Fruit fly (Drosophila melanogaster): Measurements from ENCODE around the gene CG11373.

CG11373 gene

dm6 chr3R:5998235-5998666, 37.5 kb upstream of the CG11373 start (continued):
- peak; percentile 43 for TF ChIP-seq CG10267 (tag; optimal IDR thresholded peaks at IDR 0.05)
- TF ChIP-seq tna (GFP tag; IDR thresholded peaks at IDR 0.05; ENCODE audit: partially characterized antibody) = no peak
- TF ChIP-seq sd (tag; optimal IDR thresholded peaks at IDR 0.05) = peak; percentile 44
- TF ChIP-seq CG4730 (GFP tag; IDR thresholded peaks at IDR 0.05) = no peak
- no peak for TF ChIP-seq btn (GFP tag; optimal IDR thresholded peaks at IDR 0.05)
- no peak for TF ChIP-seq cg (GFP tag; optimal IDR thresholded peaks at IDR 0.05)
- TF ChIP-seq CG8944 (GFP tag; optimal IDR thresholded peaks at IDR 0.05) = peak; percentile 26
- no peak for TF ChIP-seq seq (GFP tag; IDR thresholded peaks at IDR 0.05)
- TF ChIP-seq CG2120 (GFP tag; optimal IDR thresholded peaks at IDR 0.05) = peak; percentile 64
- TF ChIP-seq Sry-δ (GFP tag; optimal IDR thresholded peaks at IDR 0.05) = no peak
- peak; percentile 40 for TF ChIP-seq CG11723 (GFP tag; optimal IDR thresholded peaks at IDR 0.05)
- 0 out of 2 replicates have a peak, but pooled peaks have one; percentile 43 for TF ChIP-seq CG32767 (GFP tag; IDR thresholded peaks at IDR 0.05)
- TF ChIP-seq NC2α (GFP tag; optimal IDR thresholded peaks at IDR 0.05) = no peak
- TF ChIP-seq CG17802 (tag; optimal IDR thresholded peaks at IDR 0.05) = peak; percentile 31
- TF ChIP-seq TFAM (GFP tag; optimal IDR thresholded peaks at IDR 0.05) = no peak
- TF ChIP-seq Dp (GFP tag; optimal IDR thresholded peaks at IDR 0.05) = no peak
- TF ChIP-seq Adf1 (GFP tag; IDR thresholded peaks at IDR 0.05) = no peak
- peak; percentile 58 for TF ChIP-seq CG8924 (tag; optimal IDR thresholded peaks at IDR 0.05)
- TF ChIP-seq CG3726 (GFP tag; IDR thresholded peaks at IDR 0.05) = no peak
- TF ChIP-seq eyg (GFP tag; optimal IDR thresholded peaks at IDR 0.05) = peak; percentile 12
- TF ChIP-seq Spps (tag; optimal IDR thresholded peaks at IDR 0.05) = no peak
- no peak for TF ChIP-seq usp (GFP tag; optimal IDR thresholded peaks at IDR 0.05)
- peak; percentile 70 for TF ChIP-seq Hand (GFP tag; optimal IDR thresholded peaks at IDR 0.05)
- TF ChIP-seq bsh (GFP tag; optimal IDR thresholded peaks at IDR 0.05) = peak in 1 of 2 experiments; percentile 52
- no peak for TF ChIP-seq Hr39 (optimal IDR thresholded peaks at IDR 0.05)
- TF ChIP-seq wor (GFP tag; IDR thresholded peaks at IDR 0.05) = no peak
- TF ChIP-seq CG34376 (GFP tag; optimal IDR thresholded peaks at IDR 0.05) = no peak
- no peak for TF ChIP-seq CG6791 (GFP tag; IDR thresholded peaks at IDR 0.05; ENCODE audit: partially characterized antibody)
- no peak for TF ChIP-seq ac (GFP tag; optimal IDR thresholded peaks at IDR 0.05)
- TF ChIP-seq Scr (GFP tag; IDR thresholded peaks at IDR 0.05; ENCODE audit: partially characterized antibody) = no peak
- TF ChIP-seq cad (GFP tag; optimal IDR thresholded peaks at IDR 0.05) = no peak
- no peak for TF ChIP-seq Elba2 (GFP tag; optimal IDR thresholded peaks at IDR 0.05)
- no peak for TF ChIP-seq pzg (GFP tag; optimal IDR thresholded peaks at IDR 0.05)
- no peak for TF ChIP-seq Myb (GFP tag; optimal IDR thresholded peaks at IDR 0.05)
- peak; percentile 66 for TF ChIP-seq Sox102F (GFP tag; optimal IDR thresholded peaks at IDR 0.05)
- TF ChIP-seq Fer2 (tag; optimal IDR thresholded peaks at IDR 0.05) = no peak
- no peak for TF ChIP-seq grn (GFP tag; optimal IDR thresholded peaks at IDR 0.05)
- TF ChIP-seq CG6254 (GFP tag; optimal IDR thresholded peaks at IDR 0.05) = no peak
- no peak for TF ChIP-seq mirr (GFP tag; optimal IDR thresholded peaks at IDR 0.05)
- TF ChIP-seq Bteb2 (GFP tag; optimal IDR thresholded peaks at IDR 0.05) = no peak
- TF ChIP-seq Dip2 (GFP tag; IDR thresholded peaks at IDR 0.05) = no peak
- no peak for TF ChIP-seq Ets97D (GFP tag; optimal IDR thresholded peaks at IDR 0.05)
- TF ChIP-seq CG10274 (GFP tag; optimal IDR thresholded peaks at IDR 0.05) = no peak
- peak; percentile 43; the same call in 1 of the 2 replicates for TF ChIP-seq Ada2b (GFP tag; IDR thresholded peaks at IDR 0.05)
- no peak for TF ChIP-seq ab (GFP tag; optimal IDR thresholded peaks at IDR 0.05)
- no peak for TF ChIP-seq CG10959 (GFP tag; IDR thresholded peaks at IDR 0.05)
- no peak for TF ChIP-seq CG30020 (tag; optimal IDR thresholded peaks at IDR 0.05)
- TF ChIP-seq lmd (GFP tag; IDR thresholded peaks at IDR 0.05) = peak; percentile 51
- TF ChIP-seq tap (tag; optimal IDR thresholded peaks at IDR 0.05) = peak; percentile 5
- TF ChIP-seq Hr78 (GFP tag; optimal IDR thresholded peaks at IDR 0.05) = no peak
- no peak for TF ChIP-seq CG1603 (tag; optimal IDR thresholded peaks at IDR 0.05)
- TF ChIP-seq HmgD (GFP tag; optimal IDR thresholded peaks at IDR 0.05) = no peak

Measured in whole organism, embryonic.